Fruit fly (Drosophila melanogaster) whole organism, embryonic: ENCODE data around the gene CG5104.

Source experiments
- Atf-2 ChIP-seq: fragments of 200-800 bp; sonication (Bioruptor generic); optimal IDR thresholded peaks from 2 replicates; lab custom pipeline; 2016; ENCODE audit warnings: missing biosample characterization, missing genetic modification characterization
- CG10147 ChIP-seq: fragments of 200-800 bp; sonication (Bioruptor generic); optimal IDR thresholded peaks from 2 replicates; lab custom pipeline; 2019; ENCODE audit warnings: missing biosample characterization, mild to moderate bottlenecking, missing genetic modification characterization, moderate library complexity
- CG10366 ChIP-seq: fragments of 200-800 bp; sonication (Bioruptor generic); IDR thresholded peaks from 2 replicates; pipeline ENCODE4 v1.3.6; 2022; ENCODE audit warnings: missing biosample characterization, missing genetic modification characterization
- CG11093 ChIP-seq: fragments of 200-800 bp; sonication (Bioruptor generic); IDR thresholded peaks from 3 replicates; pipeline ENCODE4 v1.3.6; 2022; ENCODE audit warnings: missing biosample characterization, missing genetic modification characterization
- CG11247 ChIP-seq: fragments of 200-800 bp; sonication (Bioruptor generic); IDR thresholded peaks from 2 replicates; pipeline ENCODE4 v1.3.6; 2022; ENCODE audit warnings: missing biosample characterization, missing genetic modification characterization
- CG12155 ChIP-seq: fragments of 200-800 bp; sonication (Bioruptor generic); optimal IDR thresholded peaks from 3 replicates; lab custom pipeline; 2016; ENCODE audit warnings: missing biosample characterization, missing genetic modification characterization
- CG13624 ChIP-seq: fragments of 200-800 bp; sonication (Bioruptor generic); optimal IDR thresholded peaks from 2 replicates; lab custom pipeline; 2016; ENCODE audit warnings: missing biosample characterization, missing genetic modification characterization
- CG15601 ChIP-seq: fragments of 200-800 bp; sonication (Bioruptor generic); optimal IDR thresholded peaks from 3 replicates; lab custom pipeline; 2019; ENCODE audit warnings: missing biosample characterization, mild to moderate bottlenecking, missing genetic modification characterization, moderate library complexity
- CG17612 ChIP-seq: fragments of 200-800 bp; sonication (Bioruptor generic); IDR thresholded peaks from 2 replicates; pipeline ENCODE4 v1.3.6; 2022; ENCODE audit warnings: missing biosample characterization, missing genetic modification characterization
- CG18476 ChIP-seq: fragments of 200-800 bp; sonication (Bioruptor generic); optimal IDR thresholded peaks from 2 replicates; lab custom pipeline; 2016; ENCODE audit warnings: missing biosample characterization, mild to moderate bottlenecking, missing genetic modification characterization
- CG31224 ChIP-seq: fragments of 200-800 bp; sonication (Bioruptor generic); IDR thresholded peaks from 2 replicates; pipeline ENCODE4 v1.3.6; 2022; ENCODE audit warnings: missing biosample characterization, missing genetic modification characterization
- CG31365 ChIP-seq: fragments of 200-800 bp; sonication (Bioruptor generic); optimal IDR thresholded peaks from 2 replicates; lab custom pipeline; 2018; ENCODE audit warnings: missing biosample characterization, mild to moderate bottlenecking, missing genetic modification characterization
- CG3407 ChIP-seq: fragments of 200-800 bp; sonication (Bioruptor generic); optimal IDR thresholded peaks from 2 replicates; lab custom pipeline; 2018; ENCODE audit warnings: missing biosample characterization, mild to moderate bottlenecking, missing genetic modification characterization
- CG4730 ChIP-seq: fragments of 200-800 bp; sonication (Bioruptor generic); IDR thresholded peaks from 2 replicates; pipeline ENCODE4 v1.3.6; 2022; ENCODE audit warnings: missing biosample characterization, missing genetic modification characterization
- CG4820 ChIP-seq: fragments of 200-800 bp; sonication (Bioruptor generic); optimal IDR thresholded peaks from 3 replicates; lab custom pipeline; 2016; ENCODE audit warnings: missing biosample characterization, missing genetic modification characterization
- CG5180 ChIP-seq: fragments of 200-800 bp; sonication (Bioruptor generic); optimal IDR thresholded peaks from 3 replicates; lab custom pipeline; 2017; ENCODE audit warnings: missing biosample characterization, missing genetic modification characterization, mild to moderate bottlenecking, moderate library complexity, missing genetic modification reagents
- CG7987 ChIP-seq: fragments of 200-800 bp; sonication (Bioruptor generic); optimal IDR thresholded peaks from 2 replicates; lab custom pipeline; 2018; ENCODE audit warnings: missing biosample characterization, mild to moderate bottlenecking, missing genetic modification characterization, moderate library complexity
- CG8944 ChIP-seq: fragments of 200-800 bp; sonication (Bioruptor generic); optimal IDR thresholded peaks from 3 replicates; lab custom pipeline; 2016; ENCODE audit warnings: missing biosample characterization, missing genetic modification characterization
- CG9437 ChIP-seq: fragments of 200-800 bp; sonication (Bioruptor generic); optimal IDR thresholded peaks from 2 replicates; lab custom pipeline; 2018; ENCODE audit warnings: missing biosample characterization, mild to moderate bottlenecking, missing genetic modification characterization
- CG9797 ChIP-seq: fragments of 200-800 bp; sonication (Bioruptor generic); optimal IDR thresholded peaks from 3 replicates; lab custom pipeline; 2018; ENCODE audit warnings: missing biosample characterization, mild to moderate bottlenecking, missing genetic modification characterization
- Doc2 ChIP-seq: fragments of 200-800 bp; sonication (Bioruptor generic); IDR thresholded peaks from 2 replicates; pipeline ENCODE4 v1.3.6; 2022; ENCODE audit warnings: missing biosample characterization, missing genetic modification characterization
- Hey ChIP-seq: fragments of 200-800 bp; sonication (Bioruptor generic); optimal IDR thresholded peaks from 3 replicates; lab custom pipeline; 2018; ENCODE audit warnings: missing biosample characterization, mild to moderate bottlenecking, missing genetic modification characterization
- Hmr ChIP-seq: fragments of 200-800 bp; sonication (Bioruptor generic); optimal IDR thresholded peaks from 3 replicates; lab custom pipeline; 2017; ENCODE audit warnings: mild to moderate bottlenecking, missing biosample characterization, missing genetic modification reagents, missing genetic modification characterization
- Med ChIP-seq: fragments of 200-800 bp; sonication (Bioruptor generic); peaks from one replicate; lab custom pipeline; 2016; ENCODE audit warnings: missing biosample characterization, missing genetic modification characterization, mild to moderate bottlenecking, inconsistent platforms, moderate library complexity
- Oaz ChIP-seq: fragments of 200-800 bp; sonication (Bioruptor generic); IDR thresholded peaks from 2 replicates; pipeline ENCODE4 v1.3.6; 2022; ENCODE audit warnings: missing biosample characterization, missing genetic modification characterization
- Poxn ChIP-seq: fragments of 200-800 bp; sonication (Bioruptor generic); IDR thresholded peaks from 2 replicates; pipeline ENCODE4 v1.3.6; 2022; ENCODE audit warnings: missing biosample characterization, missing genetic modification characterization
- Ptx1 ChIP-seq: fragments of 200-800 bp; sonication (Bioruptor generic); IDR thresholded peaks from 2 replicates; pipeline ENCODE4 v1.3.6; 2022; ENCODE audit warnings: missing biosample characterization, missing genetic modification characterization
- Sry-β ChIP-seq: fragments of 200-800 bp; sonication (Bioruptor generic); optimal IDR thresholded peaks from 2 replicates; lab custom pipeline; 2018; ENCODE audit warnings: missing biosample characterization, mild to moderate bottlenecking, missing genetic modification characterization, moderate library complexity
- cad ChIP-seq: fragments of >200 bp; optimal IDR thresholded peaks from 2 replicates; lab custom pipeline; 2017; ENCODE audit warnings: missing biosample characterization, missing genetic modification characterization
- cato ChIP-seq: fragments of 200-800 bp; sonication (Bioruptor generic); optimal IDR thresholded peaks from 2 replicates; lab custom pipeline; 2016; ENCODE audit warnings: missing biosample characterization, missing genetic modification characterization, borderline replicate concordance
- corto ChIP-seq: fragments of 200-800 bp; sonication (Bioruptor generic); optimal IDR thresholded peaks from 2 replicates; lab custom pipeline; 2016; ENCODE audit warnings: missing biosample characterization, mild to moderate bottlenecking, missing genetic modification characterization, moderate library complexity
- disco-r ChIP-seq: fragments of 200-800 bp; sonication (Bioruptor generic); optimal IDR thresholded peaks from 2 replicates; lab custom pipeline; 2016; ENCODE audit warnings: missing biosample characterization, missing genetic modification characterization
- dm ChIP-seq: fragments of 200-800 bp; sonication (Bioruptor generic); optimal IDR thresholded peaks from 3 replicates; lab custom pipeline; 2016; ENCODE audit warnings: missing biosample characterization, missing genetic modification characterization
- dysf ChIP-seq: fragments of 200-800 bp; sonication (Bioruptor generic); IDR thresholded peaks from 3 replicates; pipeline ENCODE4 v1.3.6; 2022; ENCODE audit warnings: missing biosample characterization, missing genetic modification characterization
- eve ChIP-seq, 2 experiments: fragments of >200 bp; optimal IDR thresholded peaks; 2 replicates each; lab custom pipeline; 2017; ENCODE audit warnings: missing biosample characterization in 2 of 2, missing genetic modification characterization in 2 of 2
- ewg ChIP-seq: fragments of 200-800 bp; sonication (Bioruptor generic); optimal IDR thresholded peaks from 3 replicates; lab custom pipeline; 2017; ENCODE audit warnings: mild to moderate bottlenecking, missing biosample characterization, missing genetic modification reagents, missing genetic modification characterization
- fd64A ChIP-seq: fragments of 200-800 bp; sonication (Bioruptor generic); optimal IDR thresholded peaks from 3 replicates; lab custom pipeline; 2018; ENCODE audit warnings: missing biosample characterization, mild to moderate bottlenecking, missing genetic modification characterization
- gce ChIP-seq: fragments of 200-800 bp; sonication (Bioruptor generic); IDR thresholded peaks from 3 replicates; pipeline ENCODE4 v1.3.6; 2022; ENCODE audit warnings: missing biosample characterization, missing genetic modification characterization
- gcm ChIP-seq: fragments of 200-800 bp; sonication (Bioruptor generic); optimal IDR thresholded peaks from 2 replicates; lab custom pipeline; 2019; ENCODE audit warnings: missing biosample characterization, mild to moderate bottlenecking, missing genetic modification characterization, moderate library complexity
- kni ChIP-seq: fragments of 200-800 bp; sonication (Bioruptor generic); optimal IDR thresholded peaks from 3 replicates; lab custom pipeline; 2017; ENCODE audit warnings: mild to moderate bottlenecking, missing biosample characterization, missing genetic modification reagents, missing genetic modification characterization
- lilli ChIP-seq: fragments of 200-800 bp; sonication (Bioruptor generic); optimal IDR thresholded peaks from 3 replicates; lab custom pipeline; 2016; ENCODE audit warnings: missing biosample characterization, missing genetic modification characterization
- maf-S ChIP-seq: fragments of 200-800 bp; sonication (Bioruptor generic); optimal IDR thresholded peaks from 2 replicates; lab custom pipeline; 2016; ENCODE audit warnings: missing biosample characterization, missing genetic modification characterization
- nerfin-2 ChIP-seq: fragments of 200-800 bp; sonication (Bioruptor generic); IDR thresholded peaks from 2 replicates; pipeline ENCODE4 v1.3.6; 2022; ENCODE audit warnings: missing biosample characterization, missing genetic modification characterization; ENCODE audit not compliant: partially characterized antibody
- nmo ChIP-seq: fragments of 200-800 bp; sonication (Bioruptor generic); optimal IDR thresholded peaks from 2 replicates; lab custom pipeline; 2018; ENCODE audit warnings: missing biosample characterization, mild to moderate bottlenecking, missing genetic modification characterization, moderate library complexity
- p53 ChIP-seq: fragments of 200-800 bp; sonication (Bioruptor generic); optimal IDR thresholded peaks from 2 replicates; lab custom pipeline; 2016; ENCODE audit warnings: missing biosample characterization, missing genetic modification characterization
- pho ChIP-seq: fragments of 200-800 bp; sonication (Bioruptor generic); optimal IDR thresholded peaks from 2 replicates; lab custom pipeline; 2016; ENCODE audit warnings: missing biosample characterization, missing genetic modification characterization
- phol ChIP-seq: fragments of 200-800 bp; sonication (Bioruptor generic); optimal IDR thresholded peaks from 3 replicates; lab custom pipeline; 2018; ENCODE audit warnings: missing biosample characterization, mild to moderate bottlenecking, missing genetic modification characterization, moderate library complexity
- ranshi ChIP-seq: fragments of 200-800 bp; sonication (Bioruptor generic); IDR thresholded peaks from 2 replicates; pipeline ENCODE4 v1.3.6; 2022; ENCODE audit warnings: missing biosample characterization, missing genetic modification characterization
- slou ChIP-seq: fragments of 200-800 bp; sonication (Bioruptor generic); optimal IDR thresholded peaks from 3 replicates; lab custom pipeline; 2016; ENCODE audit warnings: missing biosample characterization, missing genetic modification characterization
- tio ChIP-seq: fragments of 200-800 bp; sonication (Bioruptor generic); optimal IDR thresholded peaks from 2 replicates; lab custom pipeline; 2017; ENCODE audit warnings: missing biosample characterization, missing genetic modification characterization, inconsistent platforms
- ttk ChIP-seq: fragments of 200-800 bp; sonication (Bioruptor generic); IDR thresholded peaks from 2 replicates; pipeline ENCODE4 v2.1.2; 2022; ENCODE audit warnings: missing biosample characterization, missing genetic modification characterization

The CG5104 gene

DNA sequence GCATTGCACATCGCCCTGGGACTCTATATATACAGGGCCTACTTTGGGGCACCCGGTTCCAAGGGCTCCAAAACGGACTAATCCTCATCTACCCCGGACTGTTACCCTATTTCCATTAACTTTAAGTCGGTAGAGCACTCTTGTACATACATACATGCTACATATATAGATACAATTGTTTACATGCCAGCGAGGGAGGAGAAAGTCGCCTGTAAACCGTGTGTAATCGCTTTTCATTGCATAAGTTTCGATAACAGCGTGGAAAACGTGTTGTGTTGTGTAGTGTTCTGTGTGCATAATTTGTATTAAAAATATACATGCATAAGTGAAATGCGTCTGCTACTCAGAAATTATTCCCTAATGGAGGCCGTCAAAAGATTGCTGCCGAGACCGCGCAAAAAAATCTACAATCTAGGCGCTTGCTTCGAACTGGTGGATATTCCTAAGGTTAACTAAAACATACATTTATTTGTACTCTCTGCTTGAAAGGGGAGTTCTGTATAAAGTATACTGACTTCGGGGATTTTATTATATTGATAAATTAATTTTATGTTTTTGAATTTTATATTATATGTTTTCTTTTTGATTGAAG lies 46.5 kb upstream of the CG5104 start, which contains the start of gene isoQC (continued):
- TF ChIP-seq Sry-β (GFP tag; lab: Kevin White, UChicago) (no peak), CG10147 (GFP tag; lab: Kevin White, UChicago) (no peak), Oaz (GFP tag; lab: Robert Waterston, UW) (no peak), Hey (no peak), CG17612 (no peak), eve (GFP tag; optimal IDR thresholded peaks at IDR 0.05; lab: Kevin White, UChicago) (peak in 1 of 2 experiments; percentile 86), CG8944 (GFP tag; lab: Kevin White, UChicago) (no peak), p53 (GFP tag; lab: Kevin White, UChicago) (no peak), CG9797 (GFP tag; lab: Kevin White, UChicago) (no peak), slou (GFP tag; lab: Kevin White, UChicago) (no peak), CG4820 (GFP tag; lab: Kevin White, UChicago) (no peak), Atf-2 (GFP tag; lab: Kevin White, UChicago) (no peak), CG7987 (GFP tag; lab: Kevin White, UChicago) (no peak), CG3407 (GFP tag; lab: Kevin White, UChicago) (no peak), dm (GFP tag; lab: Kevin White, UChicago) (no peak), phol (tag; lab: Kevin White, UChicago) (no peak), CG18476 (GFP tag; lab: Kevin White, UChicago) (no peak), CG15601 (tag; lab: Kevin White, UChicago) (no peak), dysf (GFP tag; lab: Robert Waterston, UW) (no peak), tio (GFP tag; lab: Kevin White, UChicago) (no peak), Hmr (no peak), CG4730 (GFP tag; lab: Robert Waterston, UW) (no peak), CG13624 (GFP tag; lab: Kevin White, UChicago) (no peak), maf-S (GFP tag; lab: Kevin White, UChicago) (no peak), ranshi (no peak), nmo (GFP tag; lab: Kevin White, UChicago) (no peak), Med (peak; percentile 19)

- peak; percentile 77 for TF ChIP-seq CG9437
- TF ChIP-seq corto (GFP tag; lab: Kevin White, UChicago), result peak; percentile 65
- peak; percentile 65 for TF ChIP-seq kni
- TF ChIP-seq ewg (GFP tag; lab: Kevin White, UChicago), result peak; percentile 68
- TF ChIP-seq fd64A (GFP tag; lab: Kevin White, UChicago), result peak; percentile 41
- no peak for TF ChIP-seq Poxn (GFP tag; lab: Robert Waterston, UW)
- TF ChIP-seq CG11247 (GFP tag; lab: Robert Waterston, UW), result no peak
- TF ChIP-seq gce (GFP tag; lab: Robert Waterston, UW), result no peak
- peak; percentile 29 for TF ChIP-seq disco-r (GFP tag; lab: Kevin White, UChicago)
- peak; percentile 69 for TF ChIP-seq CG31365 (tag; lab: Kevin White, UChicago)
- TF ChIP-seq cato (GFP tag; lab: Kevin White, UChicago), result peak; percentile 71
- TF ChIP-seq CG5180 (GFP tag; lab: Kevin White, UChicago), result peak; percentile 74
- TF ChIP-seq lilli, result peak; percentile 94
- no peak for TF ChIP-seq Ptx1 (GFP tag; lab: Robert Waterston, UW)
- no peak for TF ChIP-seq Doc2 (GFP tag; lab: Robert Waterston, UW)
- TF ChIP-seq CG31224 (GFP tag; lab: Robert Waterston, UW), result no peak
- TF ChIP-seq CG10366 (GFP tag; lab: Robert Waterston, UW), result no peak
- TF ChIP-seq cad, result no peak
- peak; percentile 90 for TF ChIP-seq pho (GFP tag; lab: Kevin White, UChicago)
- peak; percentile 88 for TF ChIP-seq CG12155 (GFP tag; lab: Kevin White, UChicago)
- peak; percentile 14 for TF ChIP-seq gcm (GFP tag; lab: Kevin White, UChicago)
- no peak for TF ChIP-seq ttk (GFP tag; lab: Robert Waterston, UW)
- no peak for TF ChIP-seq nerfin-2
- TF ChIP-seq CG11093 (GFP tag; lab: Robert Waterston, UW), result peak; percentile 69; the same call in 2 of the 3 replicates
These were observed 46.0 kb upstream of the CG5104 start for dm6 chr3L:20474789-20475208.
